Fruit fly (Drosophila melanogaster): Measurements from ENCODE around the gene ine.

DNA sequence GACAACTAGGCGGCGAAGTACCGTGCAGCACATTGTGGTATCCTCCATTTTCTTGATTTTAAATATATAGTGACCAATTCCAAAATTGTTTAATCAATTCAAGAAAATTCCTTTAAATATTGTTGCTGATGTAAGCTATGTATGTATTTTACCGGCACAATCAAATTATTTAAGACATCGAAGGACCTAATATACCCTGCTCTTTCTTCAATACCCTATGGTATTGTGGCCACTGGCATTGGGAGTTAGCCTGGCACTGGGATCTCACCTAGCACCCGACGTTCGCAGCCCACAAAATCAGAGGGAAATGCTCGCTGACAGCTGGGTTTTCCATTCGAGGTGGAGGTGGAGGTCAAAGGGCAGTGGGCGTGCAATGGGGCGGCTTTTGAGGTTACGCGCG, 54.7 kb downstream of the ine start:
- TF ChIP-seq h (optimal IDR thresholded peaks at IDR 0.05) = no peak
- no peak for TF ChIP-seq Myc (optimal IDR thresholded peaks at IDR 0.05)
- TF ChIP-seq insv (optimal IDR thresholded peaks at IDR 0.05) = no peak
- no peak for TF ChIP-seq psq (optimal IDR thresholded peaks at IDR 0.05)
- no peak for TF ChIP-seq Sin3A (optimal IDR thresholded peaks at IDR 0.05)

All from Kc167 (cell line).